Worm (Caenorhabditis elegans) whole organism, L3 larva: Measurements from ENCODE around the gene algn-11.

Experiments
- ama-1 ChIP-seq: fragments of 150-350 bp; optimal IDR thresholded peaks from 2 replicates; lab custom pipeline; 2018
- ceh-16 ChIP-seq: sonication (generic microtip); optimal IDR thresholded peaks from 2 replicates; lab custom pipeline; 2017; ENCODE audit warnings: missing biosample characterization, missing genetic modification characterization
- elt-3 ChIP-seq, 3 experiments: fragments of 150-350 bp in 1 of 3; sonication (generic microtip) in 2 of 3; optimal IDR thresholded peaks; 2 replicates in 2 of 3; 4 replicates in 1 of 3; lab custom pipeline; 2014 to 2017; ENCODE audit warnings: missing biosample characterization in 3 of 3, missing genetic modification characterization in 3 of 3
- lin-39 ChIP-seq: fragments of 150-350 bp; optimal IDR thresholded peaks from 2 replicates; lab custom pipeline; 2018; ENCODE audit warnings: missing biosample characterization, missing genetic modification reagents, missing genetic modification characterization
- nhr-23 ChIP-seq: fragments of 150-350 bp; optimal IDR thresholded peaks from 2 replicates; lab custom pipeline; 2014; ENCODE audit warnings: missing biosample characterization, missing genetic modification reagents, missing genetic modification characterization
- pha-4 ChIP-seq: fragments of 150-350 bp; optimal IDR thresholded peaks from 2 replicates; lab custom pipeline; 2014; ENCODE audit warnings: missing biosample characterization, missing genetic modification reagents, missing genetic modification characterization
- skn-1 ChIP-seq: fragments of 150-350 bp; optimal IDR thresholded peaks from 2 replicates; lab custom pipeline; 2014; ENCODE audit warnings: missing biosample characterization, missing genetic modification characterization
- ztf-11 ChIP-seq: fragments of 150-350 bp; optimal IDR thresholded peaks from 2 replicates; lab custom pipeline; 2014; ENCODE audit warnings: missing biosample characterization, missing genetic modification characterization
- ztf-4 ChIP-seq: fragments of 150-350 bp; optimal IDR thresholded peaks from 2 replicates; lab custom pipeline; 2014; ENCODE audit warnings: missing biosample characterization, missing genetic modification characterization

DNA sequence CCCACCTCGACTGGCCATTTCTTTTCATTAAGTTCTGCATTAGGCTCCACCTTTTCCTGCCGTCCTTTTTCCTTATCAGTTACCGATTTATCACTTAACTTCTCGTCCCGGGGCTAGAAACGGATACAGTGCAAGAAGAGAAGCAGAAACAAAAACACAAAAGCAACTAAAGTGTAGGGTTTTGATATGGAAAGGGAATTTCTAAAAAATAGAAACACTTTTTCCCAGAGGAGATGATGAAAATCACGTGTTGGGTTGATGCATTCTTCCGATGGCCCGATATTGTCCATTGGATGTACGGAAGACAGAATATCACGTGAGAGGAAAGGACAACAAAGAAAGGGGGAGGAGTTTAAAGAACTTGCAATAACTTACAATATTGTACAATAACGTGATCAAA lies 17.5 kb downstream of the algn-11 start:
- TF ChIP-seq nhr-23 (tag; lab: Kevin White, UChicago) (peak; percentile 81), ztf-4 (no peak), lin-39 (tag; lab: Kevin White, UChicago) (no peak), ama-1 (peak; percentile 22), elt-3 (tag; optimal IDR thresholded peaks at IDR 0.05; lab: Kevin White, UChicago) (peak; percentile 14 to 71 (median 37)), ztf-11 (tag; lab: Kevin White, UChicago) (no peak), ceh-16 (tag; lab: Kevin White, UChicago) (no peak), pha-4 (tag; lab: Kevin White, UChicago) (peak; percentile 47), skn-1 (tag; lab: Kevin White, UChicago) (no peak)
